Worm (Caenorhabditis elegans) whole organism, L4/young adult: ENCODE results near the gene math-16.

Experiments used
- W03F9.2 ChIP-seq: fragments of 150-350 bp; optimal IDR thresholded peaks from 2 replicates; lab custom pipeline; 2014; ENCODE audit warnings: missing biosample characterization, missing genetic modification characterization
- dao-5 ChIP-seq: sonication (generic microtip); optimal IDR thresholded peaks from 2 replicates; lab custom pipeline; 2016; ENCODE audit warnings: missing genotype, missing genetic modification characterization, moderate library complexity, missing compliant biosample characterization
- him-1 ChIP-seq: sonication (generic microtip); optimal IDR thresholded peaks from 2 replicates; lab custom pipeline; 2016; ENCODE audit warnings: missing genotype, missing genetic modification reagents, missing genetic modification characterization, missing compliant biosample characterization

ce11 chrII:1912741-1913140 is 34.2 kb upstream of the math-16 start, which contains the start of gene math-31:
- TF ChIP-seq W03F9.2 (no peak), dao-5 (no peak), him-1 (tag; lab: Kevin White, UChicago) (no peak)
